Worm (Caenorhabditis elegans) whole organism, midembryonic: ENCODE data around the gene C16C4.1.

Experiments used
- T22C8.4 ChIP-seq: fragments of 200-800 bp; sonication (Bioruptor generic); IDR thresholded peaks from 2 replicates; pipeline ENCODE4 v1.3.6; 2022; ENCODE audit warnings: missing genetic modification characterization, missing compliant biosample characterization
- flt-1 ChIP-seq: fragments of 200-800 bp; sonication (Bioruptor generic); IDR thresholded peaks from 2 replicates; pipeline ENCODE4 v1.3.6; 2022; ENCODE audit warnings: missing genetic modification characterization, missing compliant biosample characterization
- klf-2 ChIP-seq: fragments of 200-800 bp; sonication (Bioruptor generic); conservative IDR thresholded peaks from 2 replicates; pipeline ENCODE4 v1.3.6; 2022; ENCODE audit warnings: missing genetic modification reagents, missing genetic modification characterization, missing compliant biosample characterization
- med-1 ChIP-seq: sonication (generic microtip); optimal IDR thresholded peaks from 2 replicates; lab custom pipeline; 2017; ENCODE audit warnings: missing genetic modification characterization, mild to moderate bottlenecking, missing compliant biosample characterization, antibody characterized with exemption, missing genetic modification reagents; ENCODE audit not compliant: insufficient read depth
- ref-1 ChIP-seq: fragments of 200-800 bp; sonication (Bioruptor generic); conservative IDR thresholded peaks from 2 replicates; pipeline ENCODE4 v1.3.6; 2022; ENCODE audit warnings: missing genetic modification reagents, missing genetic modification characterization, missing compliant biosample characterization
- tab-1 ChIP-seq: fragments of 200-800 bp; sonication (Bioruptor generic); IDR thresholded peaks from 2 replicates; pipeline ENCODE4 v1.3.6; 2022; ENCODE audit warnings: missing genetic modification characterization, missing compliant biosample characterization
- ztf-29 ChIP-seq: fragments of 200-800 bp; sonication (Bioruptor generic); IDR thresholded peaks from 2 replicates; pipeline ENCODE4 v1.3.6; 2022; ENCODE audit warnings: missing genetic modification reagents, missing genetic modification characterization, missing compliant biosample characterization

DNA sequence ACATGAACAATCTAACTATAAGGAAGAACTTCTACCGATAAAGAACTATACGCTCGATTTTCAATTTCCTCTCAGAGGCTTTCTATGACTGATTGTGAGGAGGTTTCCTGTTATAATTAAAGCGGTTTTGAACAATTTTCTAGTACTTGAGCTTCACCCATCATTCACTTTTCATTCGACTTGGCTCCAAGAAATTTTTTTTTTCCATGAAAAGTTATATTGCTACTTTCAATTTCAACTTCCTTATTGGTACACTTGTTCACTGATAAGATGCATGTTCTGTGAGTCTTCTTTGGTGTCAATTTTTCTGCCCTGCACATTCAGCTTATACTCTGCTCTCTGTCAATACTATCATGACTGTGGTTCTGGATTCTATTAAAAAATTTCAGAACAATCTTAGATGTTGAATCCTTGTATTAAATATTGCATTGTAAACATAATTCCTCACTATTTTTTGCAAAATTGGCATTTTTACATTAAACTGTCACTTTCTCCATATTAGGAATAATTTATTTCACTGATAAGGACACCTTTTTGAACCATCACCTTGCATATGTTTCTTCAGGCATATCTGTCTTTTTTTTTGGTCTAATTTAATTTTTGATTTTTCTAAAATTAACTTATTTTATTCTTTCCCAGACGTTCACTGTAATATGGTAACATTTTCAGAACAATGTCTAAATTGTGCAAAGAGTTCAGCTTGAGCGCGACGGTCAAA lies 23.0 kb upstream of the C16C4.1 start, which contains the start of gene math-10:
- no peak for TF ChIP-seq klf-2 (GFP tag; lab: Robert Waterston, UW)
- TF ChIP-seq med-1, result no peak
- no peak for TF ChIP-seq ref-1
- TF ChIP-seq flt-1, result no peak
- no peak for TF ChIP-seq T22C8.4 (GFP tag; lab: Robert Waterston, UW)
- TF ChIP-seq ztf-29, result no peak
- TF ChIP-seq tab-1 (GFP tag; lab: Robert Waterston, UW), result no peak
